Worm (Caenorhabditis elegans): Measurements from ENCODE around the gene frm-7.

frm-7 gene

DNA sequence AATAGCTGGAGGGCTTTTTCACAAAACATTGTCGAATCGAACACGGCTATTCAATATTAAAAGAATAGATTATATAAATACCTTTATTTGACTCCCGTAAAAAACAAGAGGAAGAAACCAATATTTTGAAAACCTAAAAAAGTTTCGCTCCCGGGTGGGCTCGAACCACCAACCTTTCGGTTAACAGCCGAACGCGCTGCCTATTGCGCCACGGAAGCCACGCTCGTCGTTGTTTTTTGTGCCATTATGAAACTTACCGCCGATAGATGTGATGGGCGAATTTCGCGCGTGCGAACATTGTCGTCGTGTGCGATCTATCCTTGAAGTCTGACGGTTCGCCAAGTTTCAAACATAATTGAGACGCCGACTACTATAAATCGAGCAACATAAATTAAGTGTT is 29.5 kb downstream of the frm-7 start:
- TF ChIP-seq hlh-8 (tag; optimal IDR thresholded peaks at IDR 0.05) = no peak
- TF ChIP-seq hlh-13 (GFP tag; optimal IDR thresholded peaks at IDR 0.05) = peak; percentile 16
- peak; percentile 40 for TF ChIP-seq che-1 (tag; optimal IDR thresholded peaks at IDR 0.05)
- TF ChIP-seq elt-4 (tag; optimal IDR thresholded peaks at IDR 0.05) = no peak
- peak; percentile 22 for TF ChIP-seq madf-2 (tag; optimal IDR thresholded peaks at IDR 0.05)

- TF ChIP-seq K09A11.1 (tag; optimal IDR thresholded peaks at IDR 0.05; ENCODE audit: insufficient read depth) (no peak), pqm-1 (tag; optimal IDR thresholded peaks at IDR 0.05) (no peak), unc-55 (GFP tag; optimal IDR thresholded peaks at IDR 0.05) (peak; percentile 4), lim-6 (tag; optimal IDR thresholded peaks at IDR 0.05) (no peak)
Observed at ce11 chrV:12334387-12334786, 32.1 kb downstream of the frm-7 start.

ce11 chrV:12337894-12338293 is 35.6 kb downstream of the frm-7 start, which contains the start of gene twk-13:
Gene twk-13 (minus strand): TSS chrV:12337994.
- TF ChIP-seq pha-2 (tag; optimal IDR thresholded peaks at IDR 0.05) (no peak), dve-1 (tag; optimal IDR thresholded peaks at IDR 0.05) (no peak), mec-3 (tag; optimal IDR thresholded peaks at IDR 0.05; ENCODE audit: borderline replicate concordance) (no peak)

ce11 chrV:12343419-12343969 is 41.2 kb downstream of the frm-7 start, which contains the start of gene tomm-20:
Gene tomm-20 (minus strand): TSS chrV:12343469.
- no peak for TF ChIP-seq pqm-1 (tag; optimal IDR thresholded peaks at IDR 0.05)
- no peak for TF ChIP-seq sdc-2 (tag; optimal IDR thresholded peaks at IDR 0.05)
- TF ChIP-seq madf-2 (tag; optimal IDR thresholded peaks at IDR 0.05) = peak; percentile 51
- TF ChIP-seq ceh-24 (tag; optimal IDR thresholded peaks at IDR 0.05) = no peak
- no peak for TF ChIP-seq lim-6 (tag; optimal IDR thresholded peaks at IDR 0.05)
- TF ChIP-seq hlh-6 (tag; optimal IDR thresholded peaks at IDR 0.05) = no peak
- no peak for TF ChIP-seq ceh-9 (tag; optimal IDR thresholded peaks at IDR 0.05)
- peak; percentile 42 for TF ChIP-seq ceh-48 (tag; optimal IDR thresholded peaks at IDR 0.05)
- TF ChIP-seq C38D4.7 (GFP tag; optimal IDR thresholded peaks at IDR 0.05) = peak; percentile 43
- TF ChIP-seq ttx-3 (tag; optimal IDR thresholded peaks at IDR 0.05) = no peak
- no peak for TF ChIP-seq syd-9 (tag; optimal IDR thresholded peaks at IDR 0.05)
- TF ChIP-seq fax-1 (tag; optimal IDR thresholded peaks at IDR 0.05) = peak; percentile 57
- peak; percentile 28 for TF ChIP-seq ceh-6 (GFP tag; optimal IDR thresholded peaks at IDR 0.05)
- no peak for TF ChIP-seq ets-4 (tag; optimal IDR thresholded peaks at IDR 0.05)
- TF ChIP-seq unc-42 (tag; optimal IDR thresholded peaks at IDR 0.05) = peak; percentile 63
- peak; percentile 17 for TF ChIP-seq T23F11.4 (GFP tag; optimal IDR thresholded peaks at IDR 0.05)
- TF ChIP-seq unc-86 (tag; optimal IDR thresholded peaks at IDR 0.05) = peak; percentile 71
- TF ChIP-seq pha-4 (tag; optimal IDR thresholded peaks at IDR 0.05) = no peak
- TF ChIP-seq tbx-2 (tag; optimal IDR thresholded peaks at IDR 0.05) = peak; percentile 80
- no peak for TF ChIP-seq ceh-45 (GFP tag; IDR thresholded peaks at IDR 0.05)
- no peak for TF ChIP-seq elt-4 (tag; optimal IDR thresholded peaks at IDR 0.05)
- TF ChIP-seq pag-3 (tag; optimal IDR thresholded peaks at IDR 0.05; ENCODE audit: borderline replicate concordance) = no peak
- TF ChIP-seq pros-1 (tag; optimal IDR thresholded peaks at IDR 0.05) = no peak
- TF ChIP-seq pax-1 (tag; optimal IDR thresholded peaks at IDR 0.05) = no peak
- TF ChIP-seq elt-2 (tag; optimal IDR thresholded peaks at IDR 0.05) = peak; percentile 84
- TF ChIP-seq pha-2 (tag; optimal IDR thresholded peaks at IDR 0.05) = peak; percentile 33
- TF ChIP-seq che-1 (tag; optimal IDR thresholded peaks at IDR 0.05) = no peak
- peak; percentile 58 for TF ChIP-seq ztf-16 (tag; optimal IDR thresholded peaks at IDR 0.05)
- peak; percentile 58 for TF ChIP-seq ceh-19 (GFP tag; optimal IDR thresholded peaks at IDR 0.05)
- TF ChIP-seq dve-1 (tag; optimal IDR thresholded peaks at IDR 0.05) = peak; percentile 69
- TF ChIP-seq odd-2 (tag; optimal IDR thresholded peaks at IDR 0.05) = no peak
- TF ChIP-seq tbx-7 (tag; optimal IDR thresholded peaks at IDR 0.05) = no peak
- TF ChIP-seq ceh-2 (tag; optimal IDR thresholded peaks at IDR 0.05) = peak; percentile 25
- peak; percentile 18 for TF ChIP-seq sox-4 (tag; optimal IDR thresholded peaks at IDR 0.05)
- TF ChIP-seq ama-1 (optimal IDR thresholded peaks at IDR 0.05) = no peak
- no peak for TF ChIP-seq K09A11.1 (tag; optimal IDR thresholded peaks at IDR 0.05; ENCODE audit: insufficient read depth)
- TF ChIP-seq K02D7.2 (tag; optimal IDR thresholded peaks at IDR 0.05) = no peak
- TF ChIP-seq fkh-6 (tag; optimal IDR thresholded peaks at IDR 0.05) = peak; percentile 32
- peak; percentile 16 for TF ChIP-seq zip-5 (tag; optimal IDR thresholded peaks at IDR 0.05)
- TF ChIP-seq ceh-34 (tag; optimal IDR thresholded peaks at IDR 0.05) = peak; percentile 77
- peak; percentile 11 for TF ChIP-seq nhr-232 (tag; optimal IDR thresholded peaks at IDR 0.05)
- TF ChIP-seq dmd-4 (tag; optimal IDR thresholded peaks at IDR 0.05; ENCODE audit: borderline replicate concordance) = no peak
